Worm (Caenorhabditis elegans): ENCODE results near the gene dpy-9.

dpy-9 gene

DNA sequence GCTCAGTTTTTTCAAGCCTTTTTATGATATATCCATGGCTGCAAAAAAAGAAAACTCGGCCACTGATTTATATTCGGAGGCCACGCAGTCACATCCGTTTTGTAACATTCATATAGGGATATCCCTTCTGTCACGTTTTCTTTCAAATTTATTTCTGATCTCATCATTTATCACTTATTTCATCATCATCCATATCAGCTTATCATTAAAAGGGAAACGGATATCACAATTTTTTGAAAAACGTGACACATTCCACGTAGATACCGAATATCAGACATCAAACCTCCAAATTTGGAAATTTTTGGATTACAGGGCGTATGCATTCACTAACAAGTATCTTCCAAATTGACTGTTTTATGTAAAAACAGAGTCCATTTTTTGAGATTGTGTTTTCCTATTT lies 43.7 kb upstream of the dpy-9 start:
- peak; percentile 44 for TF ChIP-seq nhr-43 (tag; optimal IDR thresholded peaks at IDR 0.05; ENCODE audit: poor library complexity, severe bottlenecking)
- TF ChIP-seq nhr-25 (tag; optimal IDR thresholded peaks at IDR 0.05), result peak; percentile 6
- TF ChIP-seq elt-3 (tag; optimal IDR thresholded peaks at IDR 0.05), result peak in 2 of 3 experiments; percentile 5 to 12
- TF ChIP-seq skn-1 (tag; optimal IDR thresholded peaks at IDR 0.05), result no peak
- peak; percentile 21 for TF ChIP-seq nhr-23 (tag; optimal IDR thresholded peaks at IDR 0.05)

- TF ChIP-seq sea-2 (GFP tag; optimal IDR thresholded peaks at IDR 0.05), result no peak
- TF ChIP-seq fkh-2 (tag; optimal IDR thresholded peaks at IDR 0.05), result no peak
- no peak for TF ChIP-seq ceh-9 (tag; optimal IDR thresholded peaks at IDR 0.05)
- TF ChIP-seq nhr-25 (tag; optimal IDR thresholded peaks at IDR 0.05), result no peak
Measured at ce11 chrIV:300307-300706, 41.3 kb upstream of the dpy-9 start.

ce11 chrIV:299190-299589 lies 40.2 kb upstream of the dpy-9 start:
- no peak for TF ChIP-seq sea-2 (GFP tag; optimal IDR thresholded peaks at IDR 0.05)
- no peak for TF ChIP-seq pqm-1 (tag; optimal IDR thresholded peaks at IDR 0.05)
- no peak for TF ChIP-seq R02D3.7 (tag; optimal IDR thresholded peaks at IDR 0.05)
- no peak for TF ChIP-seq nfya-1 (tag; optimal IDR thresholded peaks at IDR 0.05; ENCODE audit: insufficient read depth)
- TF ChIP-seq nhr-11 (tag; optimal IDR thresholded peaks at IDR 0.05), result no peak
- TF ChIP-seq nhr-76 (tag; optimal IDR thresholded peaks at IDR 0.05), result no peak

DNA sequence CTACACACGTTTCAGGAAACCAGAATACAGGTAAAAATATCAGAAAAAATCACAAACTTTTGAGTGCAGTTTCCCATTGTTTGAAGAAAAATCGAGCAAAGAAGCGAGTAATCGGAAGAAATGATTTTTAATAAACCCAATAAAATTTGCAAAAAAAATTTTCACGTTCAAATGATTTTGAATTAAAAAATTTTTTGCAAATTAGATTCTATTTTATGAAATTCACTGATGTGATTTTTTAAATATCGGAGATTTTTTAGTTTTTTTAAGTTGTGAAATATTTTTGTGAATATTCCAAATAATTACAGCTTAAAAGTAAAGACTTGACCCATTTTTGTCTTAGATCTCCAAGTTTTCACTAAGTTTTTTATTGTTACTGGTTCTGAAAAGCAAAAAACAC lies 39.2 kb upstream of the dpy-9 start, which contains the start of gene pnp-1:
Gene pnp-1, minus strand, starts transcription at position 101 of the 400 bp plus-strand sequence.
- no peak for TF ChIP-seq ztf-11 (tag; optimal IDR thresholded peaks at IDR 0.05)
- TF ChIP-seq fkh-2 (tag; optimal IDR thresholded peaks at IDR 0.05), result no peak
- no peak for TF ChIP-seq R02D3.7 (tag; optimal IDR thresholded peaks at IDR 0.05)
- no peak for TF ChIP-seq nhr-11 (tag; optimal IDR thresholded peaks at IDR 0.05)
- no peak for TF ChIP-seq ZK546.5 (tag; optimal IDR thresholded peaks at IDR 0.05)
- no peak for TF ChIP-seq sea-2 (GFP tag; optimal IDR thresholded peaks at IDR 0.05)
- no peak for TF ChIP-seq nhr-237 (tag; optimal IDR thresholded peaks at IDR 0.05)
- TF ChIP-seq nhr-43 (tag; optimal IDR thresholded peaks at IDR 0.05; ENCODE audit: poor library complexity, severe bottlenecking), result no peak
- no peak for TF ChIP-seq nhr-12 (tag; optimal IDR thresholded peaks at IDR 0.05)
- TF ChIP-seq egl-5 (tag; optimal IDR thresholded peaks at IDR 0.05), result no peak
- no peak for TF ChIP-seq nfya-1 (tag; optimal IDR thresholded peaks at IDR 0.05; ENCODE audit: insufficient read depth)

- TF ChIP-seq nhr-25 (tag; optimal IDR thresholded peaks at IDR 0.05) (no peak), pha-4 (tag; optimal IDR thresholded peaks at IDR 0.05) (peak; percentile 21), skn-1 (tag; optimal IDR thresholded peaks at IDR 0.05) (peak; percentile 47), mdl-1 (tag; optimal IDR thresholded peaks at IDR 0.05) (no peak), tbx-2 (tag; optimal IDR thresholded peaks at IDR 0.05) (no peak), ama-1 (optimal IDR thresholded peaks at IDR 0.05) (no peak), ceh-16 (tag; optimal IDR thresholded peaks at IDR 0.05) (no peak), ceh-9 (tag; optimal IDR thresholded peaks at IDR 0.05) (no peak), fkh-2 (tag; optimal IDR thresholded peaks at IDR 0.05) (no peak), elt-2 (tag; optimal IDR thresholded peaks at IDR 0.05) (peak; percentile 95), nhr-43 (tag; optimal IDR thresholded peaks at IDR 0.05; ENCODE audit: poor library complexity, severe bottlenecking) (no peak), lsy-12 (tag; optimal IDR thresholded peaks at IDR 0.05) (no peak), nhr-237 (tag; optimal IDR thresholded peaks at IDR 0.05) (no peak), ZK546.5 (tag; optimal IDR thresholded peaks at IDR 0.05) (no peak), nfya-1 (tag; optimal IDR thresholded peaks at IDR 0.05; ENCODE audit: insufficient read depth) (no peak), jun-1 (tag; optimal IDR thresholded peaks at IDR 0.05) (peak; percentile 67), nhr-76 (tag; optimal IDR thresholded peaks at IDR 0.05) (no peak), nhr-77 (tag; optimal IDR thresholded peaks at IDR 0.05) (no peak), mml-1 (tag; optimal IDR thresholded peaks at IDR 0.05) (no peak), R02D3.7 (tag; optimal IDR thresholded peaks at IDR 0.05) (no peak), unc-62 (GFP tag; optimal IDR thresholded peaks at IDR 0.05) (no peak), snpc-4 (tag; optimal IDR thresholded peaks at IDR 0.05) (no peak), unc-39 (tag; optimal IDR thresholded peaks at IDR 0.05) (no peak), lin-39 (tag; optimal IDR thresholded peaks at IDR 0.05) (no peak), ztf-11 (tag; optimal IDR thresholded peaks at IDR 0.05) (no peak), elt-1 (tag; optimal IDR thresholded peaks at IDR 0.05) (no peak), pqm-1 (tag; optimal IDR thresholded peaks at IDR 0.05) (peak; percentile 91), ceh-82 (tag; optimal IDR thresholded peaks at IDR 0.05) (no peak)
Measured at ce11 chrIV:296849-297248, 37.8 kb upstream of the dpy-9 start.

Data from whole organism, L3 larva.